Worm (Caenorhabditis elegans): ENCODE measurements around the gene mrpl-21.

Gene mrpl-21

ce11 chrIII:4240126-4240525 lies 3.2 kb downstream of the mrpl-21 start (continued):
- TF ChIP-seq dve-1 (tag; optimal IDR thresholded peaks at IDR 0.05; ENCODE audit: insufficient read depth) (peak; percentile 64), unc-39 (tag; optimal IDR thresholded peaks at IDR 0.05) (no peak), spr-3 (GFP tag; optimal IDR thresholded peaks at IDR 0.05) (no peak), mxl-3 (GFP tag; optimal IDR thresholded peaks at IDR 0.05) (no peak), snpc-4 (tag; optimal IDR thresholded peaks at IDR 0.05) (no peak), lin-38 (GFP tag; IDR thresholded peaks at IDR 0.05) (no peak), unc-130 (GFP tag; optimal IDR thresholded peaks at IDR 0.05) (no peak), ZK337.2 (GFP tag; IDR thresholded peaks at IDR 0.05) (no peak), ceh-62 (tag; optimal IDR thresholded peaks at IDR 0.05) (no peak), nhr-11 (tag; optimal IDR thresholded peaks at IDR 0.05) (no peak), tag-97 (GFP tag; IDR thresholded peaks at IDR 0.05) (no peak), daf-16 (GFP tag; optimal IDR thresholded peaks at IDR 0.05) (no peak), daf-16 (tag; optimal IDR thresholded peaks at IDR 0.05) (peak; percentile 60), ZK546.5 (tag; optimal IDR thresholded peaks at IDR 0.05) (no peak), hlh-11 (tag; optimal IDR thresholded peaks at IDR 0.05) (peak; percentile 79), hif-1 (tag; optimal IDR thresholded peaks at IDR 0.05) (no peak), hlh-30 (tag; optimal IDR thresholded peaks at IDR 0.05; ENCODE audit: insufficient read depth) (peak; percentile 33), cey-2 (tag; optimal IDR thresholded peaks at IDR 0.05; ENCODE audit: borderline replicate concordance, insufficient read depth) (no peak), nhr-48 (tag; optimal IDR thresholded peaks at IDR 0.05) (peak; percentile 17), ceh-44 (GFP tag; IDR thresholded peaks at IDR 0.05) (no peak), attf-4 (tag; optimal IDR thresholded peaks at IDR 0.05) (no peak), lin-1 (GFP tag; IDR thresholded peaks at IDR 0.05) (no peak), set-16 (GFP tag; IDR thresholded peaks at IDR 0.05) (no peak), gei-8 (GFP tag; optimal IDR thresholded peaks at IDR 0.05) (no peak), sdz-12 (GFP tag; optimal IDR thresholded peaks at IDR 0.05) (no peak), dmd-8 (GFP tag; IDR thresholded peaks at IDR 0.05) (no peak), lin-29 (GFP tag; IDR thresholded peaks at IDR 0.05) (no peak), Y75B8A.6 (GFP tag; IDR thresholded peaks at IDR 0.05) (no peak), F49E8.2 (tag; optimal IDR thresholded peaks at IDR 0.05; ENCODE audit: borderline replicate concordance) (no peak), vab-7 (GFP tag; IDR thresholded peaks at IDR 0.05) (no peak), lsy-2 (tag; optimal IDR thresholded peaks at IDR 0.05) (no peak), ctbp-1 (GFP tag; IDR thresholded peaks at IDR 0.05) (no peak), duxl-1 (tag; optimal IDR thresholded peaks at IDR 0.05; ENCODE audit: poor library complexity) (no peak), mes-2 (tag; optimal IDR thresholded peaks at IDR 0.05; ENCODE audit: poor library complexity, severe bottlenecking) (no peak), egl-43 (GFP tag; IDR thresholded peaks at IDR 0.05) (no peak), snpc-1.2 (GFP tag; IDR thresholded peaks at IDR 0.05) (no peak), rbr-2 (tag; optimal IDR thresholded peaks at IDR 0.05) (no peak), dmd-6 (GFP tag; IDR thresholded peaks at IDR 0.05) (peak; percentile 81), lin-39 (tag; optimal IDR thresholded peaks at IDR 0.05) (no peak), F10B5.3 (tag; optimal IDR thresholded peaks at IDR 0.05) (no peak), saeg-2 (GFP tag; IDR thresholded peaks at IDR 0.05) (no peak), mdl-1 (tag; optimal IDR thresholded peaks at IDR 0.05) (no peak), ceh-20 (GFP tag; IDR thresholded peaks at IDR 0.05) (no peak)

Data from whole organism, L4 larva.